Worm (Caenorhabditis elegans): ENCODE results near the gene F13A7.1.

ce11 chrV:16376430-16376948 lies 1.3 kb downstream of the F13A7.1 start:
- TF ChIP-seq lin-39 (tag; optimal IDR thresholded peaks at IDR 0.05) (no peak), fos-1 (tag; optimal IDR thresholded peaks at IDR 0.05) (no peak), nhr-76 (tag; optimal IDR thresholded peaks at IDR 0.05) (no peak), pqm-1 (tag; optimal IDR thresholded peaks at IDR 0.05) (no peak), pha-4 (tag; optimal IDR thresholded peaks at IDR 0.05) (no peak)
